Worm (Caenorhabditis elegans): ENCODE measurements around the gene gly-12.

- TF ChIP-seq him-1 (tag; optimal IDR thresholded peaks at IDR 0.05) (no peak), dao-5 (tag; optimal IDR thresholded peaks at IDR 0.05) (no peak)
These were observed 38.1 kb downstream of the gly-12 start for ce11 chrX:7523799-7524198.
